Worm (Caenorhabditis elegans) whole organism, young adult: ENCODE results near the gene ugt-11.

Source experiments
- B0336.3 ChIP-seq: fragments of 200-800 bp; sonication (Bioruptor generic); IDR thresholded peaks from 2 replicates; pipeline ENCODE4 v1.3.6; 2022; ENCODE audit warnings: missing genetic modification characterization, missing compliant biosample characterization
- C17E4.6 ChIP-seq: fragments of 200-800 bp; sonication (Bioruptor generic); IDR thresholded peaks from 2 replicates; pipeline ENCODE4 v1.3.6; 2022; ENCODE audit warnings: missing genetic modification reagents, missing genetic modification characterization, missing compliant biosample characterization
- F23B12.7 ChIP-seq: sonication (generic microtip); optimal IDR thresholded peaks from 2 replicates; lab custom pipeline; 2017; ENCODE audit warnings: missing genetic modification characterization, mild to moderate bottlenecking, missing compliant biosample characterization, antibody characterized with exemption, moderate library complexity; ENCODE audit not compliant: insufficient read depth
- F33H1.4 ChIP-seq: fragments of 200-800 bp; sonication (Bioruptor generic); IDR thresholded peaks from 2 replicates; pipeline ENCODE4 v1.3.6; 2022; ENCODE audit warnings: missing genetic modification reagents, missing genetic modification characterization, missing compliant biosample characterization
- F37B4.10 ChIP-seq: fragments of 200-800 bp; sonication (Bioruptor generic); IDR thresholded peaks from 2 replicates; pipeline ENCODE4 v1.3.6; 2022; ENCODE audit warnings: missing genetic modification characterization, missing compliant biosample characterization
- F52B5.7 ChIP-seq: sonication (generic microtip); optimal IDR thresholded peaks from 2 replicates; lab custom pipeline; 2016; ENCODE audit warnings: mild to moderate bottlenecking, missing genetic modification characterization, missing compliant biosample characterization
- F55B11.4 ChIP-seq: sonication (generic microtip); optimal IDR thresholded peaks from 2 replicates; lab custom pipeline; 2016; ENCODE audit warnings: missing compliant biosample characterization, missing genetic modification characterization, borderline replicate concordance; ENCODE audit not compliant: insufficient read depth
- Y56A3A.18 ChIP-seq: fragments of 200-800 bp; sonication (Bioruptor generic); IDR thresholded peaks from 2 replicates; pipeline ENCODE4 v1.3.6; 2022; ENCODE audit warnings: missing genetic modification reagents, missing genetic modification characterization, missing compliant biosample characterization
- Y67H2A.10 ChIP-seq: fragments of 200-800 bp; sonication (Bioruptor generic); conservative IDR thresholded peaks from 2 replicates; pipeline ENCODE4 v1.3.6; 2022; ENCODE audit warnings: missing genetic modification reagents, missing genetic modification characterization, missing compliant biosample characterization
- Y79H2A.3 ChIP-seq: fragments of 200-800 bp; sonication (Bioruptor generic); conservative IDR thresholded peaks from 2 replicates; pipeline ENCODE4 v1.3.6; 2022; ENCODE audit warnings: missing genetic modification reagents, missing genetic modification characterization, missing compliant biosample characterization
- ZK185.1 ChIP-seq: sonication (generic microtip); optimal IDR thresholded peaks from 2 replicates; lab custom pipeline; 2016; ENCODE audit warnings: mild to moderate bottlenecking, missing genetic modification characterization, missing compliant biosample characterization; ENCODE audit not compliant: poor library complexity, severe bottlenecking
- akir-1 ChIP-seq: fragments of 200-800 bp; sonication (Bioruptor generic); optimal IDR thresholded peaks from 2 replicates; lab custom pipeline; 2018; ENCODE audit warnings: mild to moderate bottlenecking, missing genetic modification characterization, moderate library complexity, missing compliant biosample characterization
- aptf-3 ChIP-seq: fragments of 200-800 bp; sonication (Bioruptor generic); IDR thresholded peaks from 2 replicates; pipeline ENCODE4 v1.3.6; 2022; ENCODE audit warnings: missing genetic modification characterization, missing compliant biosample characterization
- ceh-27 ChIP-seq: fragments of 200-800 bp; sonication (Bioruptor generic); optimal IDR thresholded peaks from 2 replicates; lab custom pipeline; 2018; ENCODE audit warnings: mild to moderate bottlenecking, missing genetic modification characterization, moderate library complexity, missing compliant biosample characterization
- ceh-79 ChIP-seq: sonication (generic microtip); optimal IDR thresholded peaks from 2 replicates; lab custom pipeline; 2017; ENCODE audit warnings: mild to moderate bottlenecking, missing genetic modification characterization, missing compliant biosample characterization
- dpff-1 ChIP-seq: sonication (generic microtip); optimal IDR thresholded peaks from 2 replicates; lab custom pipeline; 2017; ENCODE audit warnings: mild to moderate bottlenecking, missing genetic modification characterization, missing compliant biosample characterization
- ekl-4 ChIP-seq: fragments of 200-800 bp; sonication (Bioruptor generic); IDR thresholded peaks from 2 replicates; pipeline ENCODE4 v1.3.6; 2022; ENCODE audit warnings: missing genetic modification reagents, missing genetic modification characterization, missing compliant biosample characterization
- him-1 ChIP-seq: sonication (generic microtip); optimal IDR thresholded peaks from 2 replicates; lab custom pipeline; 2016; ENCODE audit warnings: missing genotype, missing genetic modification reagents, missing genetic modification characterization, missing compliant biosample characterization
- hmg-1.2 ChIP-seq: fragments of 200-800 bp; sonication (Bioruptor generic); IDR thresholded peaks from 2 replicates; pipeline ENCODE4 v1.3.6; 2022; ENCODE audit warnings: missing genetic modification reagents, missing genetic modification characterization, missing compliant biosample characterization
- lag-1 ChIP-seq: fragments of 200-800 bp; sonication (Bioruptor generic); IDR thresholded peaks from 2 replicates; pipeline ENCODE4 v1.3.6; 2022; ENCODE audit warnings: missing genetic modification reagents, missing genetic modification characterization, missing compliant biosample characterization
- let-607 ChIP-seq, 2 experiments: fragments of 200-800 bp in 1 of 2; sonication (Bioruptor generic) in 1 of 2; sonication (generic microtip) in 1 of 2; optimal IDR thresholded peaks; 2 replicates each; lab custom pipeline; 2016 to 2018; ENCODE audit warnings: mild to moderate bottlenecking in 2 of 2, missing compliant biosample characterization in 2 of 2, missing genetic modification characterization in 2 of 2, moderate library complexity in 2 of 2, missing genotype in 1 of 2
- lin-40 ChIP-seq: sonication (generic microtip); optimal IDR thresholded peaks from 2 replicates; lab custom pipeline; 2016; ENCODE audit warnings: missing genetic modification characterization, mild to moderate bottlenecking, missing compliant biosample characterization, missing genotype, missing genetic modification reagents
- lir-1 ChIP-seq: fragments of 200-800 bp; sonication (Bioruptor generic); conservative IDR thresholded peaks from 2 replicates; pipeline ENCODE4 v1.3.6; 2022; ENCODE audit warnings: missing genetic modification reagents, missing genetic modification characterization, missing compliant biosample characterization
- lsl-1 ChIP-seq: fragments of 200-800 bp; sonication (Bioruptor generic); optimal IDR thresholded peaks from 2 replicates; lab custom pipeline; 2018; ENCODE audit warnings: mild to moderate bottlenecking, missing genetic modification characterization, moderate library complexity, missing compliant biosample characterization
- lsy-27 ChIP-seq: sonication (generic microtip); optimal IDR thresholded peaks from 2 replicates; lab custom pipeline; 2017; ENCODE audit warnings: missing genetic modification characterization, mild to moderate bottlenecking, missing compliant biosample characterization, antibody characterized with exemption, missing genotype, borderline replicate concordance; ENCODE audit not compliant: insufficient read depth
- madf-6 ChIP-seq: fragments of 200-800 bp; sonication (Bioruptor generic); IDR thresholded peaks from 2 replicates; pipeline ENCODE4 v1.3.6; 2022; ENCODE audit warnings: missing genetic modification reagents, missing genetic modification characterization, missing compliant biosample characterization
- madf-8 ChIP-seq: fragments of 200-800 bp; sonication (Bioruptor generic); conservative IDR thresholded peaks from 2 replicates; pipeline ENCODE4 v1.3.6; 2022; ENCODE audit warnings: missing genetic modification reagents, missing genetic modification characterization, missing compliant biosample characterization
- mes-4 ChIP-seq: sonication (generic microtip); optimal IDR thresholded peaks from 2 replicates; lab custom pipeline; 2016; ENCODE audit warnings: missing genotype, missing genetic modification characterization, missing compliant biosample characterization
- nfyb-1 ChIP-seq: fragments of 200-800 bp; sonication (Bioruptor generic); IDR thresholded peaks from 2 replicates; pipeline ENCODE4 v1.3.6; 2022; ENCODE audit warnings: missing genetic modification reagents, missing genetic modification characterization, missing compliant biosample characterization
- nhr-120 ChIP-seq: fragments of 200-800 bp; sonication (Bioruptor generic); IDR thresholded peaks from 2 replicates; pipeline ENCODE4 v1.3.6; 2022; ENCODE audit warnings: missing genetic modification characterization, missing compliant biosample characterization
- nhr-27 ChIP-seq: fragments of 200-800 bp; sonication (Bioruptor generic); optimal IDR thresholded peaks from 2 replicates; lab custom pipeline; 2018; ENCODE audit warnings: mild to moderate bottlenecking, missing genetic modification characterization, moderate library complexity, missing compliant biosample characterization
- pha-4 ChIP-seq: fragments of 150-350 bp; sonication (generic microtip); optimal IDR thresholded peaks from 2 replicates; lab custom pipeline; 2014; ENCODE audit warnings: missing biosample characterization, missing genetic modification reagents, missing genetic modification characterization
- repo-1 ChIP-seq: sonication (generic microtip); optimal IDR thresholded peaks from 2 replicates; lab custom pipeline; 2017; ENCODE audit warnings: mild to moderate bottlenecking, missing genetic modification characterization, missing compliant biosample characterization
- rpc-1 ChIP-seq, 2 experiments: fragments of 150-350 bp in 1 of 2; sonication (generic microtip) in 1 of 2; optimal IDR thresholded peaks; 2 replicates each; lab custom pipeline; 2014 to 2018; ENCODE audit warnings: missing biosample characterization in 1 of 2, missing genetic modification characterization in 1 of 2, missing genetic modification reagents in 1 of 2, missing genotype in 1 of 2
- snpc-3.4 ChIP-seq: sonication (generic microtip); optimal IDR thresholded peaks from 2 replicates; lab custom pipeline; 2017; ENCODE audit warnings: missing genetic modification characterization, mild to moderate bottlenecking, missing compliant biosample characterization, antibody characterized with exemption, moderate library complexity, missing genotype, missing genetic modification reagents
- tbx-9 ChIP-seq: sonication (generic microtip); optimal IDR thresholded peaks from 2 replicates; lab custom pipeline; 2016; ENCODE audit warnings: borderline replicate concordance, missing genetic modification characterization, inconsistent platforms, missing compliant biosample characterization
- unc-130 ChIP-seq: sonication (generic microtip); optimal IDR thresholded peaks from 2 replicates; lab custom pipeline; 2016; ENCODE audit warnings: missing genetic modification reagents, missing genetic modification characterization, missing compliant biosample characterization
- zim-3 ChIP-seq: sonication (generic microtip); optimal IDR thresholded peaks from 2 replicates; lab custom pipeline; 2017; ENCODE audit warnings: mild to moderate bottlenecking, missing genetic modification characterization, moderate library complexity, missing compliant biosample characterization
- ztf-22 ChIP-seq: fragments of 200-800 bp; sonication (Bioruptor generic); optimal IDR thresholded peaks from 2 replicates; lab custom pipeline; 2018; ENCODE audit warnings: mild to moderate bottlenecking, missing genetic modification characterization, moderate library complexity, missing compliant biosample characterization
- ztf-28 ChIP-seq: fragments of 200-800 bp; sonication (Bioruptor generic); IDR thresholded peaks from 2 replicates; pipeline ENCODE4 v1.3.6; 2022; ENCODE audit warnings: missing genetic modification reagents, missing genetic modification characterization, missing compliant biosample characterization

ugt-11 gene

ce11 chrV:4879251-4879650 lies 15.6 kb downstream of the ugt-11 start, which contains the start of gene T19H12.15:
Gene T19H12.15 (minus strand): TSS chrV:4879351.
- TF ChIP-seq lsy-27 (no peak), lsl-1 (no peak), madf-8 (no peak), dpff-1 (tag; lab: Kevin White, UChicago) (no peak), hmg-1.2 (GFP tag; lab: Robert Waterston, UW) (no peak), B0336.3 (GFP tag; lab: Robert Waterston, UW) (no peak), lag-1 (GFP tag; lab: Robert Waterston, UW) (no peak), Y56A3A.18 (no peak), madf-6 (GFP tag; lab: Robert Waterston, UW) (no peak), akir-1 (GFP tag; lab: Kevin White, UChicago) (no peak), ztf-28 (GFP tag; lab: Robert Waterston, UW) (no peak), lin-40 (tag; lab: Kevin White, UChicago) (no peak), mes-4 (no peak), nhr-27 (tag; lab: Kevin White, UChicago) (no peak), snpc-3.4 (tag; lab: Kevin White, UChicago) (no peak)

ce11 chrV:4877587-4877986 lies 17.3 kb downstream of the ugt-11 start, which contains the start of gene T19H12.6:
Gene T19H12.6 (minus strand): TSS chrV:4877687.
- TF ChIP-seq ceh-27 (GFP tag; lab: Kevin White, UChicago) (no peak), unc-130 (GFP tag; lab: Kevin White, UChicago) (no peak), F33H1.4 (GFP tag; lab: Robert Waterston, UW) (no peak), lir-1 (GFP tag; lab: Robert Waterston, UW) (no peak), lsl-1 (no peak), repo-1 (tag; lab: Kevin White, UChicago) (no peak), nhr-120 (GFP tag; lab: Robert Waterston, UW) (no peak), rpc-1 (optimal IDR thresholded peaks at IDR 0.05; lab: Kevin White, UChicago) (no peak), rpc-1 (tag; optimal IDR thresholded peaks at IDR 0.05; lab: Kevin White, UChicago) (no peak), ztf-22 (GFP tag; lab: Kevin White, UChicago) (no peak), Y79H2A.3 (GFP tag; lab: Robert Waterston, UW) (no peak), ekl-4 (GFP tag; lab: Robert Waterston, UW) (no peak)
- TF ChIP-seq, all 124 proteins: peak for 0

- TF ChIP-seq ceh-27 (GFP tag; lab: Kevin White, UChicago) (no peak), Y67H2A.10 (GFP tag; lab: Robert Waterston, UW) (no peak), ztf-22 (GFP tag; lab: Kevin White, UChicago) (no peak), F23B12.7 (tag; lab: Kevin White, UChicago) (no peak), zim-3 (no peak), ceh-79 (no peak), nfyb-1 (GFP tag; lab: Robert Waterston, UW) (no peak)
- TF ChIP-seq, all 124 proteins: peak for 0
Observed at ce11 chrV:4871992-4872391, 22.9 kb downstream of the ugt-11 start, which contains the start of gene srd-33. Gene srd-33 (plus strand): TSS chrV:4872292.

- TF ChIP-seq ztf-22 (GFP tag; lab: Kevin White, UChicago) (no peak), aptf-3 (no peak), him-1 (tag; lab: Kevin White, UChicago) (no peak), F52B5.7 (tag; lab: Kevin White, UChicago) (no peak), F55B11.4 (tag; lab: Kevin White, UChicago) (no peak), let-607 (tag; optimal IDR thresholded peaks at IDR 0.05; lab: Kevin White, UChicago) (no peak), F37B4.10 (GFP tag; lab: Robert Waterston, UW) (no peak), pha-4 (tag; lab: Kevin White, UChicago) (no peak), tbx-9 (tag; lab: Kevin White, UChicago) (no peak), madf-6 (GFP tag; lab: Robert Waterston, UW) (no peak), C17E4.6 (GFP tag; lab: Robert Waterston, UW) (no peak), ZK185.1 (tag; lab: Kevin White, UChicago) (no peak)
Observed at ce11 chrV:4870627-4871026, 24.2 kb downstream of the ugt-11 start.
